Worm (Caenorhabditis elegans) whole organism, midembryonic: Measurements from ENCODE around the gene abts-4.

ENCODE experiments used
- T22C8.4 ChIP-seq: fragments of 200-800 bp; sonication (Bioruptor generic); IDR thresholded peaks from 2 replicates; pipeline ENCODE4 v1.3.6; 2022; ENCODE audit warnings: missing genetic modification characterization, missing compliant biosample characterization
- cog-1 ChIP-seq: sonication (generic microtip); optimal IDR thresholded peaks from 2 replicates; lab custom pipeline; 2016; ENCODE audit warnings: missing genetic modification characterization, missing compliant biosample characterization
- flt-1 ChIP-seq: fragments of 200-800 bp; sonication (Bioruptor generic); IDR thresholded peaks from 2 replicates; pipeline ENCODE4 v1.3.6; 2022; ENCODE audit warnings: missing genetic modification characterization, missing compliant biosample characterization
- klf-2 ChIP-seq: fragments of 200-800 bp; sonication (Bioruptor generic); conservative IDR thresholded peaks from 2 replicates; pipeline ENCODE4 v1.3.6; 2022; ENCODE audit warnings: missing genetic modification reagents, missing genetic modification characterization, missing compliant biosample characterization
- med-1 ChIP-seq: sonication (generic microtip); optimal IDR thresholded peaks from 2 replicates; lab custom pipeline; 2017; ENCODE audit warnings: missing genetic modification characterization, mild to moderate bottlenecking, missing compliant biosample characterization, antibody characterized with exemption, missing genetic modification reagents; ENCODE audit not compliant: insufficient read depth
- ref-1 ChIP-seq: fragments of 200-800 bp; sonication (Bioruptor generic); conservative IDR thresholded peaks from 2 replicates; pipeline ENCODE4 v1.3.6; 2022; ENCODE audit warnings: missing genetic modification reagents, missing genetic modification characterization, missing compliant biosample characterization
- tab-1 ChIP-seq: fragments of 200-800 bp; sonication (Bioruptor generic); IDR thresholded peaks from 2 replicates; pipeline ENCODE4 v1.3.6; 2022; ENCODE audit warnings: missing genetic modification characterization, missing compliant biosample characterization
- ztf-23 ChIP-seq: fragments of 200-800 bp; sonication (Bioruptor generic); IDR thresholded peaks from 2 replicates; pipeline ENCODE4 v1.3.6; 2022; ENCODE audit warnings: missing genetic modification reagents, missing genetic modification characterization, missing compliant biosample characterization
- ztf-29 ChIP-seq: fragments of 200-800 bp; sonication (Bioruptor generic); IDR thresholded peaks from 2 replicates; pipeline ENCODE4 v1.3.6; 2022; ENCODE audit warnings: missing genetic modification reagents, missing genetic modification characterization, missing compliant biosample characterization

DNA sequence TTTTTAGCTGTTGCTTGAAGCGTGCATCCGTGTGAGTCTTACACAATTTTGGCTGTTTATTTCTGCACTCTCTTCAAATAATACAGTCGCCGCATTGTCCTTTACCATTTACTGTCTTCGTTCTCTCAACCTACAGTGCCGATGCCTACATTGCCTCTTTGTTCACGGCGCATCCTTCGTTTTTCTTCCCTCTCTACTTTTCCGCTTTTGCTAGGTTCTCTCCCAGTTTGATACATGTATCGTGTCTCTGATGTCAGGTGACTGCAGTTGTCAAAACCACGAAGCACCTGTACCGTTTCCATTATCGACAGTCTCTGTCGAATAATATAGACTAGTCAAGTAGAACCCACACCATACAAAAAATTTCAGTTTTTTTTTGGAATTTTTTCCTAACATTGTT, 47.1 kb upstream of the abts-4 start:
- TF ChIP-seq T22C8.4 (GFP tag; lab: Robert Waterston, UW) (no peak), cog-1 (tag; lab: Kevin White, UChicago) (no peak), flt-1 (GFP tag; lab: Robert Waterston, UW) (no peak), ref-1 (GFP tag; lab: Robert Waterston, UW) (no peak), klf-2 (GFP tag; lab: Robert Waterston, UW) (no peak), tab-1 (GFP tag; lab: Robert Waterston, UW) (no peak), ztf-29 (no peak), med-1 (GFP tag; lab: Kevin White, UChicago) (no peak), ztf-23 (GFP tag; lab: Robert Waterston, UW) (no peak)
